Worm (Caenorhabditis elegans) whole organism, L2 larva: ENCODE results near the gene C36C9.12.
"Not testable (repeated sequence)": the region's sequence is repeated elsewhere in the genome, so short reads cannot be mapped to it uniquely, and the experiment has no call there.

Experiments used
- F13H6.1 ChIP-seq: sonication (generic microtip); optimal IDR thresholded peaks from 2 replicates; lab custom pipeline; 2016; ENCODE audit warnings: missing genetic modification characterization, missing compliant biosample characterization
- Y55F3AM.14 ChIP-seq: fragments of 200-800 bp; sonication (Bioruptor generic); optimal IDR thresholded peaks from 2 replicates; lab custom pipeline; 2018; ENCODE audit warnings: mild to moderate bottlenecking, missing genetic modification characterization, missing compliant biosample characterization
- ZK546.5 ChIP-seq: sonication (generic microtip); optimal IDR thresholded peaks from 2 replicates; lab custom pipeline; 2017; ENCODE audit warnings: missing biosample characterization, missing genetic modification characterization
- alr-1 ChIP-seq: fragments of 150-350 bp; optimal IDR thresholded peaks from 2 replicates; lab custom pipeline; 2014; ENCODE audit warnings: missing biosample characterization, missing genetic modification characterization
- aly-2 ChIP-seq: fragments of 150-350 bp; optimal IDR thresholded peaks from 2 replicates; lab custom pipeline; 2014; ENCODE audit warnings: missing biosample characterization, missing genetic modification characterization
- ama-1 ChIP-seq: fragments of 150-350 bp; optimal IDR thresholded peaks from 2 replicates; lab custom pipeline; 2018; ENCODE audit warnings: inconsistent platforms
- blmp-1 ChIP-seq: sonication (generic microtip); optimal IDR thresholded peaks from 2 replicates; lab custom pipeline; 2017; ENCODE audit warnings: missing genetic modification characterization, mild to moderate bottlenecking, missing compliant biosample characterization, antibody characterized with exemption, moderate library complexity; ENCODE audit not compliant: insufficient read depth
- ceh-16 ChIP-seq: fragments of 150-350 bp; optimal IDR thresholded peaks from 2 replicates; lab custom pipeline; 2014; ENCODE audit warnings: missing biosample characterization, missing genetic modification characterization
- dmd-4 ChIP-seq: sonication (generic microtip); optimal IDR thresholded peaks from 2 replicates; lab custom pipeline; 2017; ENCODE audit warnings: missing biosample characterization, missing genetic modification characterization
- elt-1 ChIP-seq: fragments of 150-350 bp; optimal IDR thresholded peaks from 2 replicates; lab custom pipeline; 2014; ENCODE audit warnings: missing biosample characterization, missing genetic modification characterization
- gmeb-1 ChIP-seq: fragments of 150-350 bp; optimal IDR thresholded peaks from 2 replicates; lab custom pipeline; 2014; ENCODE audit warnings: missing biosample characterization, missing genetic modification characterization
- lin-11 ChIP-seq: fragments of 150-350 bp; sonication (generic microtip); optimal IDR thresholded peaks from 2 replicates; lab custom pipeline; 2014; ENCODE audit warnings: missing biosample characterization, missing genetic modification characterization, inconsistent platforms, mixed read lengths
- lin-39 ChIP-seq: fragments of 150-350 bp; optimal IDR thresholded peaks from 2 replicates; lab custom pipeline; 2014; ENCODE audit warnings: missing biosample characterization, missing genetic modification reagents, missing genetic modification characterization
- lsy-2 ChIP-seq, 2 experiments: fragments of 150-350 bp in 1 of 2; sonication (generic microtip) in 1 of 2; optimal IDR thresholded peaks; 2 replicates each; lab custom pipeline; 2014 to 2017; ENCODE audit warnings: missing biosample characterization in 2 of 2, missing genetic modification characterization in 2 of 2
- mab-5 ChIP-seq: fragments of 150-350 bp; optimal IDR thresholded peaks from 2 replicates; lab custom pipeline; 2014; ENCODE audit warnings: missing biosample characterization, missing genetic modification characterization
- mdl-1 ChIP-seq, 2 experiments: fragments of 150-350 bp in 1 of 2; sonication (generic microtip) in 1 of 2; optimal IDR thresholded peaks; 2 replicates each; lab custom pipeline; 2017; ENCODE audit warnings: missing biosample characterization in 2 of 2, missing genetic modification characterization in 2 of 2
- nhr-10 ChIP-seq: sonication (generic microtip); optimal IDR thresholded peaks from 2 replicates; lab custom pipeline; 2017; ENCODE audit warnings: missing biosample characterization, missing genetic modification characterization
- nhr-11 ChIP-seq: fragments of 150-350 bp; optimal IDR thresholded peaks from 2 replicates; lab custom pipeline; 2014; ENCODE audit warnings: missing biosample characterization, missing genetic modification characterization
- nhr-12 ChIP-seq: fragments of 150-350 bp; optimal IDR thresholded peaks from 2 replicates; lab custom pipeline; 2014; ENCODE audit warnings: missing biosample characterization, missing genetic modification characterization
- nhr-129 ChIP-seq: fragments of 150-350 bp; optimal IDR thresholded peaks from 2 replicates; lab custom pipeline; 2014; ENCODE audit warnings: missing biosample characterization, missing genetic modification characterization
- nhr-23 ChIP-seq: fragments of 150-350 bp; optimal IDR thresholded peaks from 2 replicates; lab custom pipeline; 2014; ENCODE audit warnings: missing biosample characterization, missing genetic modification reagents, missing genetic modification characterization
- nhr-237 ChIP-seq: fragments of 150-350 bp; optimal IDR thresholded peaks from 2 replicates; lab custom pipeline; 2014; ENCODE audit warnings: missing biosample characterization, missing genetic modification characterization
- nhr-25 ChIP-seq: fragments of 150-350 bp; sonication (generic microtip); optimal IDR thresholded peaks from 3 replicates; lab custom pipeline; 2014; ENCODE audit warnings: missing biosample characterization, missing genetic modification characterization
- nhr-77 ChIP-seq: fragments of 150-350 bp; optimal IDR thresholded peaks from 2 replicates; lab custom pipeline; 2014; ENCODE audit warnings: missing biosample characterization, missing genetic modification characterization
- sem-4 ChIP-seq: fragments of 150-350 bp; optimal IDR thresholded peaks from 2 replicates; lab custom pipeline; 2014; ENCODE audit warnings: missing biosample characterization, missing genetic modification reagents, missing genetic modification characterization
- skn-1 ChIP-seq: sonication (generic microtip); optimal IDR thresholded peaks from 2 replicates; lab custom pipeline; 2017; ENCODE audit warnings: missing biosample characterization, missing genetic modification characterization
- sma-3 ChIP-seq: sonication (generic microtip); optimal IDR thresholded peaks from 2 replicates; lab custom pipeline; 2016; ENCODE audit warnings: missing genetic modification reagents, missing genetic modification characterization, missing compliant biosample characterization
- sma-9 ChIP-seq, 2 experiments: fragments of 150-350 bp in 1 of 2; sonication (generic microtip) in 1 of 2; optimal IDR thresholded peaks; 2 replicates each; lab custom pipeline; 2014 to 2016; ENCODE audit warnings: missing genetic modification characterization in 2 of 2, mild to moderate bottlenecking in 1 of 2, missing biosample characterization in 1 of 2, missing compliant biosample characterization in 1 of 2, missing genetic modification reagents in 1 of 2, moderate library complexity in 1 of 2
- snpc-4 ChIP-seq: fragments of 150-350 bp; optimal IDR thresholded peaks from 2 replicates; lab custom pipeline; 2014; ENCODE audit warnings: missing biosample characterization, missing genetic modification characterization
- unc-39 ChIP-seq: fragments of 150-350 bp; optimal IDR thresholded peaks from 2 replicates; lab custom pipeline; 2014; ENCODE audit warnings: missing biosample characterization, missing genetic modification characterization
- unc-55 ChIP-seq: fragments of 150-350 bp; sonication (generic microtip); optimal IDR thresholded peaks from 3 replicates; lab custom pipeline; 2014; ENCODE audit warnings: missing biosample characterization, missing genetic modification reagents, missing genetic modification characterization
- unc-62 ChIP-seq: fragments of 150-350 bp; optimal IDR thresholded peaks from 2 replicates; lab custom pipeline; 2014; ENCODE audit warnings: missing biosample characterization, missing genetic modification reagents, missing genetic modification characterization
- zag-1 ChIP-seq: fragments of 150-350 bp; optimal IDR thresholded peaks from 2 replicates; lab custom pipeline; 2014; ENCODE audit warnings: missing biosample characterization, missing genetic modification characterization
- ztf-11 ChIP-seq: sonication (generic microtip); optimal IDR thresholded peaks from 2 replicates; lab custom pipeline; 2017; ENCODE audit warnings: missing biosample characterization, missing genetic modification characterization
- ztf-4 ChIP-seq: fragments of 150-350 bp; optimal IDR thresholded peaks from 2 replicates; lab custom pipeline; 2014; ENCODE audit warnings: missing biosample characterization, missing genetic modification characterization

Gene C36C9.12

ce11 chrX:1703049-1703448 is 13.2 kb upstream of the C36C9.12 start:
- TF ChIP-seq zag-1 (no peak), unc-62 (GFP tag; lab: Kevin White, UChicago) (no peak), lsy-2 (tag; optimal IDR thresholded peaks at IDR 0.05; lab: Kevin White, UChicago) (no peak), lin-11 (tag; lab: Kevin White, UChicago) (no peak), skn-1 (tag; lab: Kevin White, UChicago) (no peak), blmp-1 (tag; lab: Kevin White, UChicago) (no peak), dmd-4 (tag; lab: Kevin White, UChicago) (no peak), nhr-129 (tag; lab: Kevin White, UChicago) (no peak), nhr-10 (tag; lab: Kevin White, UChicago) (no peak), unc-39 (tag; lab: Kevin White, UChicago) (no peak), nhr-77 (no peak), elt-1 (tag; lab: Kevin White, UChicago) (no peak), nhr-11 (tag; lab: Kevin White, UChicago) (no peak), alr-1 (tag; lab: Kevin White, UChicago) (no peak), unc-55 (GFP tag; lab: Kevin White, UChicago) (no peak), nhr-25 (tag; lab: Kevin White, UChicago) (no peak), sma-3 (GFP tag; lab: Kevin White, UChicago) (no peak), snpc-4 (no peak), lin-39 (tag; lab: Kevin White, UChicago) (no peak), sem-4 (tag; lab: Kevin White, UChicago) (no peak)
- TF ChIP-seq, all 48 proteins: peak for 0

- TF ChIP-seq ceh-16 (tag; lab: Kevin White, UChicago), result no peak
- TF ChIP-seq ZK546.5 (tag; lab: Kevin White, UChicago), result no peak
- no peak for TF ChIP-seq nhr-129 (tag; lab: Kevin White, UChicago)
- TF ChIP-seq unc-39 (tag; lab: Kevin White, UChicago), result no peak
- no peak for TF ChIP-seq gmeb-1 (tag; lab: Kevin White, UChicago)
- TF ChIP-seq sma-9 (GFP tag; optimal IDR thresholded peaks at IDR 0.05; lab: Kevin White, UChicago), result no peak
- TF ChIP-seq sma-9 (tag; optimal IDR thresholded peaks at IDR 0.05; lab: Kevin White, UChicago), result no peak
- TF ChIP-seq ztf-11, result no peak
- no peak for TF ChIP-seq nhr-11 (tag; lab: Kevin White, UChicago)
- TF ChIP-seq nhr-77, result no peak
- TF ChIP-seq zag-1, result no peak
- no peak for TF ChIP-seq nhr-12 (tag; lab: Kevin White, UChicago)
- TF ChIP-seq F13H6.1 (tag; lab: Kevin White, UChicago), result no peak
- no peak for TF ChIP-seq lin-11 (tag; lab: Kevin White, UChicago)
- TF ChIP-seq aly-2, result no peak
- no peak for TF ChIP-seq nhr-10 (tag; lab: Kevin White, UChicago)
- TF ChIP-seq mab-5 (tag; lab: Kevin White, UChicago), result no peak
- no peak for TF ChIP-seq unc-55 (GFP tag; lab: Kevin White, UChicago)
- TF ChIP-seq Y55F3AM.14 (GFP tag; lab: Kevin White, UChicago), result no peak
Observed at ce11 chrX:1698476-1698875, 8.6 kb upstream of the C36C9.12 start.

ce11 chrX:1696879-1697278 is 7.0 kb upstream of the C36C9.12 start, which contains the start of gene C36C9.4:
C36C9.4 (minus strand) TSS chrX:1696979.
- not testable (repeated sequence) for TF ChIP-seq nhr-129 (tag; lab: Kevin White, UChicago); mdl-1 (tag; optimal IDR thresholded peaks at IDR 0.05; lab: Kevin White, UChicago); ama-1 (lab: Kevin White, UChicago)

- TF ChIP-seq nhr-23 (tag; lab: Kevin White, UChicago); gmeb-1 (tag; lab: Kevin White, UChicago); nhr-237: not testable (repeated sequence)
Observed at ce11 chrX:1690894-1691293, 998 bp upstream of the C36C9.12 start, which contains the start of gene C36C9.6. C36C9.6 (minus strand) TSS chrX:1690994.

- not testable (repeated sequence) for TF ChIP-seq nhr-23, nhr-129, ztf-4 (tag; lab: Kevin White, UChicago)
- TF ChIP-seq, all 48 proteins: peak for 0; not testable (repeated sequence) for 48
Observed at ce11 chrX:1687079-1687478, 2.8 kb downstream of the C36C9.12 start, which contains the start of gene C36C9.11. C36C9.11 (plus strand) TSS chrX:1687379.
